Worm (Caenorhabditis elegans) whole organism, L3 larva: Measurements from ENCODE around the gene tbc-18.

ENCODE experiments used
- aly-2 ChIP-seq: fragments of 150-350 bp; optimal IDR thresholded peaks from 2 replicates; lab custom pipeline; 2014; ENCODE audit warnings: missing biosample characterization, missing genetic modification characterization
- ama-1 ChIP-seq: fragments of 150-350 bp; optimal IDR thresholded peaks from 2 replicates; lab custom pipeline; 2018
- ceh-28 ChIP-seq: fragments of 150-350 bp; optimal IDR thresholded peaks from 2 replicates; lab custom pipeline; 2014; ENCODE audit warnings: missing biosample characterization, missing genetic modification reagents, missing genetic modification characterization
- fkh-10 ChIP-seq: sonication (generic microtip); optimal IDR thresholded peaks from 2 replicates; lab custom pipeline; 2017; ENCODE audit warnings: missing biosample characterization, missing genetic modification reagents, missing genetic modification characterization
- nhr-11 ChIP-seq: fragments of 150-350 bp; optimal IDR thresholded peaks from 2 replicates; lab custom pipeline; 2014; ENCODE audit warnings: missing biosample characterization, missing genetic modification characterization
- nhr-23 ChIP-seq: fragments of 150-350 bp; optimal IDR thresholded peaks from 2 replicates; lab custom pipeline; 2014; ENCODE audit warnings: missing biosample characterization, missing genetic modification reagents, missing genetic modification characterization
- nhr-237 ChIP-seq: fragments of 150-350 bp; optimal IDR thresholded peaks from 2 replicates; lab custom pipeline; 2014; ENCODE audit warnings: missing biosample characterization, missing genetic modification characterization
- nhr-25 ChIP-seq: sonication (generic microtip); optimal IDR thresholded peaks from 2 replicates; lab custom pipeline; 2017; ENCODE audit warnings: missing biosample characterization, missing genetic modification characterization
- nhr-28 ChIP-seq: fragments of 150-350 bp; optimal IDR thresholded peaks from 2 replicates; lab custom pipeline; 2014; ENCODE audit warnings: missing biosample characterization, missing genetic modification characterization
- pqm-1 ChIP-seq: fragments of 150-350 bp; optimal IDR thresholded peaks from 2 replicates; lab custom pipeline; 2017; ENCODE audit warnings: missing biosample characterization, missing genetic modification characterization, inconsistent platforms
- skn-1 ChIP-seq: fragments of 150-350 bp; optimal IDR thresholded peaks from 2 replicates; lab custom pipeline; 2014; ENCODE audit warnings: missing biosample characterization, missing genetic modification characterization
- unc-62 ChIP-seq: fragments of 150-350 bp; sonication (generic microtip); optimal IDR thresholded peaks from 4 replicates; lab custom pipeline; 2014; ENCODE audit warnings: missing biosample characterization, missing genetic modification reagents, missing genetic modification characterization

ce11 chrX:8354284-8354784 is 24.0 kb upstream of the tbc-18 start:
- TF ChIP-seq nhr-237 (no peak), nhr-11 (tag; lab: Kevin White, UChicago) (no peak), unc-62 (GFP tag; lab: Kevin White, UChicago) (no peak), nhr-28 (no peak), skn-1 (tag; lab: Kevin White, UChicago) (no peak), ceh-28 (tag; lab: Kevin White, UChicago) (no peak), aly-2 (tag; lab: Kevin White, UChicago) (no peak), nhr-25 (tag; lab: Kevin White, UChicago) (no peak), nhr-23 (no peak), fkh-10 (GFP tag; lab: Kevin White, UChicago) (no peak), ama-1 (no peak), pqm-1 (tag; lab: Kevin White, UChicago) (no peak)
